Worm (Caenorhabditis elegans) whole organism, young adult: ENCODE data around the gene Y22D7AL.9.

Source experiments
- B0261.1 ChIP-seq: sonication (generic microtip); optimal IDR thresholded peaks from 2 replicates; lab custom pipeline; 2016; ENCODE audit warnings: mild to moderate bottlenecking, missing genetic modification characterization, moderate library complexity, missing compliant biosample characterization
- F22D6.2 ChIP-seq: sonication (generic microtip); optimal IDR thresholded peaks from 2 replicates; lab custom pipeline; 2016; ENCODE audit warnings: mild to moderate bottlenecking, missing genetic modification characterization, missing compliant biosample characterization
- F37B4.10 ChIP-seq: fragments of 200-800 bp; sonication (Bioruptor generic); IDR thresholded peaks from 2 replicates; pipeline ENCODE4 v1.3.6; 2022; ENCODE audit warnings: missing genetic modification characterization, missing compliant biosample characterization
- F49E8.2 ChIP-seq: sonication (generic microtip); optimal IDR thresholded peaks from 3 replicates; lab custom pipeline; 2017; ENCODE audit warnings: missing genetic modification characterization, mild to moderate bottlenecking, missing compliant biosample characterization, antibody characterized with exemption, moderate library complexity; ENCODE audit not compliant: insufficient read depth
- K11D2.4 ChIP-seq: fragments of 200-800 bp; sonication (Bioruptor generic); IDR thresholded peaks from 2 replicates; pipeline ENCODE4 v1.3.6; 2022; ENCODE audit warnings: missing genetic modification reagents, missing genetic modification characterization, missing compliant biosample characterization
- T07F8.4 ChIP-seq: sonication (generic microtip); optimal IDR thresholded peaks from 2 replicates; lab custom pipeline; 2016; ENCODE audit warnings: mild to moderate bottlenecking, missing genetic modification characterization, moderate library complexity, missing compliant biosample characterization
- T26A5.8 ChIP-seq: sonication (generic microtip); optimal IDR thresholded peaks from 2 replicates; lab custom pipeline; 2016; ENCODE audit warnings: missing genetic modification characterization, missing compliant biosample characterization
- Y67H2A.10 ChIP-seq: fragments of 200-800 bp; sonication (Bioruptor generic); conservative IDR thresholded peaks from 2 replicates; pipeline ENCODE4 v1.3.6; 2022; ENCODE audit warnings: missing genetic modification reagents, missing genetic modification characterization, missing compliant biosample characterization
- Y79H2A.3 ChIP-seq: fragments of 200-800 bp; sonication (Bioruptor generic); conservative IDR thresholded peaks from 2 replicates; pipeline ENCODE4 v1.3.6; 2022; ENCODE audit warnings: missing genetic modification reagents, missing genetic modification characterization, missing compliant biosample characterization
- Y95B8A.8 ChIP-seq: fragments of 200-800 bp; sonication (Bioruptor generic); IDR thresholded peaks from 2 replicates; pipeline ENCODE4 v1.3.6; 2022; ENCODE audit warnings: missing genetic modification reagents, missing genetic modification characterization, missing compliant biosample characterization
- aptf-2 ChIP-seq: fragments of 200-800 bp; sonication (Bioruptor generic); conservative IDR thresholded peaks from 2 replicates; pipeline ENCODE4 v1.3.6; 2022; ENCODE audit warnings: missing genetic modification reagents, missing genetic modification characterization, missing compliant biosample characterization
- attf-3 ChIP-seq: fragments of 200-800 bp; sonication (Bioruptor generic); conservative IDR thresholded peaks from 2 replicates; pipeline ENCODE4 v1.3.6; 2022; ENCODE audit warnings: missing genetic modification reagents, missing genetic modification characterization, missing compliant biosample characterization
- attf-6 ChIP-seq: fragments of 200-800 bp; sonication (Bioruptor generic); IDR thresholded peaks from 2 replicates; pipeline ENCODE4 v1.3.6; 2022; ENCODE audit warnings: missing genetic modification reagents, missing genetic modification characterization, missing compliant biosample characterization
- ceh-100 ChIP-seq: fragments of 200-800 bp; sonication (Bioruptor generic); IDR thresholded peaks from 2 replicates; pipeline ENCODE4 v1.3.6; 2022; ENCODE audit warnings: missing genetic modification reagents, missing genetic modification characterization, missing compliant biosample characterization
- ceh-27 ChIP-seq: fragments of 200-800 bp; sonication (Bioruptor generic); optimal IDR thresholded peaks from 2 replicates; lab custom pipeline; 2018; ENCODE audit warnings: mild to moderate bottlenecking, missing genetic modification characterization, moderate library complexity, missing compliant biosample characterization
- ceh-40 ChIP-seq: fragments of 200-800 bp; sonication (Bioruptor generic); IDR thresholded peaks from 2 replicates; pipeline ENCODE4 v1.3.6; 2022; ENCODE audit warnings: missing genetic modification characterization, missing compliant biosample characterization
- ceh-79 ChIP-seq: sonication (generic microtip); optimal IDR thresholded peaks from 2 replicates; lab custom pipeline; 2017; ENCODE audit warnings: mild to moderate bottlenecking, missing genetic modification characterization, missing compliant biosample characterization
- chd-7 ChIP-seq: sonication (generic microtip); optimal IDR thresholded peaks from 2 replicates; lab custom pipeline; 2016; ENCODE audit warnings: mild to moderate bottlenecking, missing genetic modification characterization, moderate library complexity, missing compliant biosample characterization
- dox-1 ChIP-seq: fragments of 200-800 bp; sonication (Bioruptor generic); IDR thresholded peaks from 2 replicates; pipeline ENCODE4 v1.3.6; 2022; ENCODE audit warnings: missing genetic modification reagents, missing genetic modification characterization, missing compliant biosample characterization
- egl-44 ChIP-seq: fragments of 200-800 bp; sonication (Bioruptor generic); IDR thresholded peaks from 2 replicates; pipeline ENCODE4 v1.3.6; 2022; ENCODE audit warnings: missing genetic modification reagents, missing genetic modification characterization, missing compliant biosample characterization
- egrh-3 ChIP-seq: fragments of 200-800 bp; sonication (Bioruptor generic); IDR thresholded peaks from 2 replicates; pipeline ENCODE4 v1.3.6; 2022; ENCODE audit warnings: missing genetic modification reagents, missing genetic modification characterization, missing compliant biosample characterization
- fkh-3 ChIP-seq: sonication (generic microtip); optimal IDR thresholded peaks from 2 replicates; lab custom pipeline; 2016; ENCODE audit warnings: mild to moderate bottlenecking, missing genetic modification characterization, missing compliant biosample characterization
- gei-17 ChIP-seq: fragments of 200-800 bp; sonication (Bioruptor generic); optimal IDR thresholded peaks from 2 replicates; lab custom pipeline; 2018; ENCODE audit warnings: mild to moderate bottlenecking, missing genetic modification characterization, missing compliant biosample characterization
- hlh-12 ChIP-seq: sonication (generic microtip); optimal IDR thresholded peaks from 2 replicates; lab custom pipeline; 2016; ENCODE audit warnings: missing genetic modification characterization, missing compliant biosample characterization
- hrde-1 ChIP-seq: sonication (generic microtip); optimal IDR thresholded peaks from 2 replicates; lab custom pipeline; 2016; ENCODE audit warnings: missing genetic modification characterization, mild to moderate bottlenecking, missing compliant biosample characterization, moderate library complexity, missing genotype, missing genetic modification reagents, borderline replicate concordance
- hsf-1 ChIP-seq: fragments of 200-800 bp; sonication (Bioruptor generic); IDR thresholded peaks from 2 replicates; pipeline ENCODE4 v1.3.6; 2022; ENCODE audit warnings: missing genetic modification reagents, missing genetic modification characterization, missing compliant biosample characterization
- lag-1 ChIP-seq: fragments of 200-800 bp; sonication (Bioruptor generic); IDR thresholded peaks from 2 replicates; pipeline ENCODE4 v1.3.6; 2022; ENCODE audit warnings: missing genetic modification reagents, missing genetic modification characterization, missing compliant biosample characterization
- let-526 ChIP-seq: fragments of 200-800 bp; sonication (Bioruptor generic); IDR thresholded peaks from 2 replicates; pipeline ENCODE4 v1.3.6; 2022; ENCODE audit warnings: missing genetic modification reagents, missing genetic modification characterization, missing compliant biosample characterization
- lin-40 ChIP-seq: sonication (generic microtip); optimal IDR thresholded peaks from 2 replicates; lab custom pipeline; 2016; ENCODE audit warnings: missing genetic modification characterization, mild to moderate bottlenecking, missing compliant biosample characterization, missing genotype, missing genetic modification reagents
- madf-3 ChIP-seq: fragments of 200-800 bp; sonication (Bioruptor generic); IDR thresholded peaks from 2 replicates; pipeline ENCODE4 v1.3.6; 2022; ENCODE audit warnings: missing genetic modification reagents, missing genetic modification characterization, missing compliant biosample characterization
- madf-6 ChIP-seq: fragments of 200-800 bp; sonication (Bioruptor generic); IDR thresholded peaks from 2 replicates; pipeline ENCODE4 v1.3.6; 2022; ENCODE audit warnings: missing genetic modification reagents, missing genetic modification characterization, missing compliant biosample characterization
- mcd-1 ChIP-seq: fragments of 200-800 bp; sonication (Bioruptor generic); IDR thresholded peaks from 2 replicates; pipeline ENCODE4 v1.3.6; 2022; ENCODE audit warnings: missing genetic modification reagents, missing genetic modification characterization, missing compliant biosample characterization
- nfya-1 ChIP-seq: sonication (generic microtip); optimal IDR thresholded peaks from 2 replicates; lab custom pipeline; 2017; ENCODE audit warnings: antibody characterized with exemption, missing compliant biosample characterization, missing genetic modification characterization, borderline replicate concordance; ENCODE audit not compliant: insufficient read depth
- nhr-27 ChIP-seq: fragments of 200-800 bp; sonication (Bioruptor generic); optimal IDR thresholded peaks from 2 replicates; lab custom pipeline; 2018; ENCODE audit warnings: mild to moderate bottlenecking, missing genetic modification characterization, moderate library complexity, missing compliant biosample characterization
- pbrm-1 ChIP-seq: fragments of 200-800 bp; sonication (Bioruptor generic); IDR thresholded peaks from 2 replicates; pipeline ENCODE4 v1.3.6; 2022; ENCODE audit warnings: missing genetic modification reagents, missing genetic modification characterization, missing compliant biosample characterization
- pha-4 ChIP-seq: fragments of 150-350 bp; sonication (generic microtip); optimal IDR thresholded peaks from 2 replicates; lab custom pipeline; 2014; ENCODE audit warnings: missing biosample characterization, missing genetic modification reagents, missing genetic modification characterization
- rcor-1 ChIP-seq: fragments of 200-800 bp; sonication (Bioruptor generic); IDR thresholded peaks from 2 replicates; pipeline ENCODE4 v1.3.6; 2022; ENCODE audit warnings: missing genetic modification reagents, missing genetic modification characterization, missing compliant biosample characterization
- rec-8 ChIP-seq, 2 experiments: sonication (generic microtip); optimal IDR thresholded peaks; 2 replicates each; lab custom pipeline; 2016; ENCODE audit warnings: mild to moderate bottlenecking in 2 of 2, missing genetic modification characterization in 2 of 2, missing genetic modification reagents in 2 of 2, missing genotype in 2 of 2, missing biosample characterization in 1 of 2, missing compliant biosample characterization in 1 of 2, moderate library complexity in 1 of 2
- repo-1 ChIP-seq: sonication (generic microtip); optimal IDR thresholded peaks from 2 replicates; lab custom pipeline; 2017; ENCODE audit warnings: mild to moderate bottlenecking, missing genetic modification characterization, missing compliant biosample characterization
- snpc-1.3 ChIP-seq: sonication (generic microtip); optimal IDR thresholded peaks from 2 replicates; lab custom pipeline; 2017; ENCODE audit warnings: missing genetic modification characterization, mild to moderate bottlenecking, missing compliant biosample characterization, antibody characterized with exemption, moderate library complexity, missing genotype, missing genetic modification reagents; ENCODE audit not compliant: insufficient read depth
- somi-1 ChIP-seq: fragments of 200-800 bp; sonication (Bioruptor generic); optimal IDR thresholded peaks from 2 replicates; lab custom pipeline; 2018; ENCODE audit warnings: mild to moderate bottlenecking, missing genetic modification characterization, missing compliant biosample characterization
- sptf-2 ChIP-seq: fragments of 200-800 bp; sonication (Bioruptor generic); optimal IDR thresholded peaks from 2 replicates; lab custom pipeline; 2018; ENCODE audit warnings: mild to moderate bottlenecking, missing genetic modification characterization, missing compliant biosample characterization
- tbp1 ChIP-seq: fragments of 200-800 bp; sonication (Bioruptor generic); optimal IDR thresholded peaks from 2 replicates; lab custom pipeline; 2018; ENCODE audit warnings: mild to moderate bottlenecking, missing genetic modification characterization, missing compliant biosample characterization
- tbx-9 ChIP-seq: sonication (generic microtip); optimal IDR thresholded peaks from 2 replicates; lab custom pipeline; 2016; ENCODE audit warnings: borderline replicate concordance, missing genetic modification characterization, inconsistent platforms, missing compliant biosample characterization
- xnd-1 ChIP-seq: sonication (generic microtip); optimal IDR thresholded peaks from 2 replicates; lab custom pipeline; 2016; ENCODE audit warnings: missing genotype, missing genetic modification reagents, missing genetic modification characterization, missing compliant biosample characterization
- zim-3 ChIP-seq: sonication (generic microtip); optimal IDR thresholded peaks from 2 replicates; lab custom pipeline; 2017; ENCODE audit warnings: mild to moderate bottlenecking, missing genetic modification characterization, moderate library complexity, missing compliant biosample characterization
- ztf-25 ChIP-seq: fragments of 200-800 bp; sonication (Bioruptor generic); IDR thresholded peaks from 2 replicates; pipeline ENCODE4 v1.3.6; 2022; ENCODE audit warnings: missing genetic modification reagents, missing genetic modification characterization, missing compliant biosample characterization
- ztf-28 ChIP-seq: fragments of 200-800 bp; sonication (Bioruptor generic); IDR thresholded peaks from 2 replicates; pipeline ENCODE4 v1.3.6; 2022; ENCODE audit warnings: missing genetic modification reagents, missing genetic modification characterization, missing compliant biosample characterization

Gene Y22D7AL.9

DNA sequence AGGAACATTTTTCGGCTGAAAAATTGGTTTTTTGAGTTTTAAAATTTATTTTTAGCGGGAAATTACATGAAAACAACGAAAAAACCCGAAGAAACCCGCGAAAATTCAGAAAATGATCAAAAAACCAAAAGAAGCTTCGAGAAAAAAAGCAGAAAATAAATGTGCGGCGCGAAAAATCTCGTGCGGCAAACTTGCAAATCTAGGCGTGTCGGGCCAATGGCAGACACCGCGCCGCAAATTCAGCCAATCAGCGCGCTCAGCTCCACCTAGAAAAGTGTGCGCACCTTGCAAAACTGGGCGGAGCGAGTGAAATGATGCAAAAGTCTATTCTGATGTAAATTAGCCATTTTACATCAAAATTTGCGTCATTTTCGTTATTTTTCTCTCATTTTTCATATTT is 5.1 kb upstream of the Y22D7AL.9 start, which contains the start of gene Y22D7AL.10 (continued):
- TF ChIP-seq nhr-27 (tag; lab: Kevin White, UChicago) (peak; percentile 90), ceh-40 (GFP tag; lab: Robert Waterston, UW) (0 out of 2 replicates have a peak, but pooled peaks have one; percentile 44), T07F8.4 (peak; percentile 72), egrh-3 (GFP tag; lab: Robert Waterston, UW) (peak; percentile 80), aptf-2 (GFP tag; lab: Robert Waterston, UW) (peak; percentile 68), ceh-100 (GFP tag; lab: Robert Waterston, UW) (peak; percentile 92), gei-17 (GFP tag; lab: Kevin White, UChicago) (peak; percentile 91), xnd-1 (tag; lab: Kevin White, UChicago) (peak; percentile 93), madf-6 (GFP tag; lab: Robert Waterston, UW) (peak; percentile 97), pha-4 (tag; lab: Kevin White, UChicago) (peak; percentile 73), mcd-1 (peak; percentile 98), attf-6 (peak; percentile 87), Y67H2A.10 (GFP tag; lab: Robert Waterston, UW) (peak; percentile 94), K11D2.4 (peak; percentile 97), tbp1 (GFP tag; lab: Kevin White, UChicago) (peak; percentile 80), zim-3 (tag; lab: Kevin White, UChicago) (peak; percentile 93), tbx-9 (peak; percentile 64), let-526 (GFP tag; lab: Robert Waterston, UW) (peak; percentile 92), F37B4.10 (peak; percentile 96), ceh-27 (GFP tag; lab: Kevin White, UChicago) (peak; percentile 98), ztf-28 (GFP tag; lab: Robert Waterston, UW) (peak; percentile 93), dox-1 (GFP tag; lab: Robert Waterston, UW) (peak; percentile 99), madf-3 (peak; percentile 96), hlh-12 (tag; lab: Kevin White, UChicago) (no peak), snpc-1.3 (tag; lab: Kevin White, UChicago) (peak; percentile 90), rcor-1 (GFP tag; lab: Robert Waterston, UW) (peak; percentile 97), rec-8 (tag; optimal IDR thresholded peaks at IDR 0.05; lab: Kevin White, UChicago) (peak; percentile 74 to 85), attf-3 (GFP tag; lab: Robert Waterston, UW) (peak; percentile 86), F49E8.2 (tag; lab: Kevin White, UChicago) (peak; percentile 96), chd-7 (tag; lab: Kevin White, UChicago) (peak; percentile 98), Y95B8A.8 (GFP tag; lab: Robert Waterston, UW) (peak; percentile 99), sptf-2 (GFP tag; lab: Kevin White, UChicago) (peak; percentile 68), egl-44 (GFP tag; lab: Robert Waterston, UW) (peak; percentile 93), Y79H2A.3 (GFP tag; lab: Robert Waterston, UW) (peak; percentile 90), nfya-1 (no peak), hsf-1 (peak; percentile 99), repo-1 (tag; lab: Kevin White, UChicago) (peak; percentile 99), B0261.1 (tag; lab: Kevin White, UChicago) (peak; percentile 51), lag-1 (GFP tag; lab: Robert Waterston, UW) (0 out of 2 replicates have a peak, but pooled peaks have one; percentile 56), somi-1 (peak; percentile 96), ztf-25 (0 out of 2 replicates have a peak, but pooled peaks have one; percentile 73), F22D6.2 (tag; lab: Kevin White, UChicago) (peak; percentile 87), pbrm-1 (GFP tag; lab: Robert Waterston, UW) (peak; percentile 99), hrde-1 (tag; lab: Kevin White, UChicago) (peak; percentile 96), lin-40 (tag; lab: Kevin White, UChicago) (peak; percentile 99), T26A5.8 (tag; lab: Kevin White, UChicago) (peak; percentile 73), ceh-79 (tag; lab: Kevin White, UChicago) (peak; percentile 95), fkh-3 (tag; lab: Kevin White, UChicago) (peak; percentile 69)
